Fruit fly (Drosophila melanogaster) whole organism: ENCODE measurements around the gene Toll-9.

Experiments used
- CG8478 ChIP-seq: fragments of >200 bp; optimal IDR thresholded peaks from 2 replicates; lab custom pipeline; 2018; ENCODE audit warnings: inconsistent platforms
- pan ChIP-seq: fragments of >200 bp; optimal IDR thresholded peaks from 2 replicates; lab custom pipeline; 2017
- psq ChIP-seq: fragments of >200 bp; optimal IDR thresholded peaks from 2 replicates; lab custom pipeline; 2017
- usp ChIP-seq: fragments of >200 bp; optimal IDR thresholded peaks from 2 replicates; lab custom pipeline; 2017; ENCODE audit warnings: missing biosample characterization, missing genetic modification characterization, mixed read lengths

DNA sequence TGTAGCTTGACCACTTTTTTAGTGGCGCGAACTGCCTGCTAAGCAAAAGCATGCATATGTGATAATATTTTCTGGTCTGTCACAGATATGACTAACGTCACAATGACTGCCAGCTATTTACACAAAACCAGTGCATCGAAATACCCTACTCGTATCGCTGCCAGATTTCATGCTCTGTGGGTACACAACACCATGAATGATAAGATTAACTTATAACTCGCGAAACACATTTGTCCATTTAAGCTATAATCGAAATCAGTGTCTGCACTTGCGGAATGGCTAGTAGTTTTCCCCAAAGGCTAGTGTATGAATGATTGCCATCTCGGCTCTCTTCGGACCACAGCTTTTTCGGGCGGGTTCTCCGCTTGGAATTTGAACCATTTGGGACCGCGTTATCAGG is 18.9 kb upstream of the Toll-9 start:
- TF ChIP-seq pan (no peak), psq (lab: Kevin White, UChicago) (no peak), CG8478 (lab: Kevin White, UChicago) (no peak), usp (no peak)
